Fruit fly (Drosophila melanogaster): ENCODE results near the gene CG4483.

CG4483 gene

dm6 chr3L:9236548-9236947 lies at the start of gene CG4483:
CG4483 (minus strand) TSS chr3L:9236648.
- TF ChIP-seq pan (optimal IDR thresholded peaks at IDR 0.05) (no peak), psq (optimal IDR thresholded peaks at IDR 0.05) (no peak), CG8478 (optimal IDR thresholded peaks at IDR 0.05) (no peak), usp (GFP tag; optimal IDR thresholded peaks at IDR 0.05) (no peak), EcR (GFP tag; optimal IDR thresholded peaks at IDR 0.05) (no peak), Dll (optimal IDR thresholded peaks at IDR 0.05) (no peak)

dm6 chr3L:9283743-9284142 lies 47.3 kb upstream of the CG4483 start:
- TF ChIP-seq CG8478 (optimal IDR thresholded peaks at IDR 0.05) (no peak), pan (optimal IDR thresholded peaks at IDR 0.05) (no peak), Dll (optimal IDR thresholded peaks at IDR 0.05) (no peak), usp (GFP tag; optimal IDR thresholded peaks at IDR 0.05) (no peak), EcR (GFP tag; optimal IDR thresholded peaks at IDR 0.05) (no peak), psq (optimal IDR thresholded peaks at IDR 0.05) (no peak)

- TF ChIP-seq pan (optimal IDR thresholded peaks at IDR 0.05) (no peak), Dll (optimal IDR thresholded peaks at IDR 0.05) (no peak), CG8478 (optimal IDR thresholded peaks at IDR 0.05) (no peak), EcR (GFP tag; optimal IDR thresholded peaks at IDR 0.05) (no peak), usp (GFP tag; optimal IDR thresholded peaks at IDR 0.05) (no peak), psq (optimal IDR thresholded peaks at IDR 0.05) (no peak)
These were observed 25.8 kb upstream of the CG4483 start for dm6 chr3L:9262268-9262667.

dm6 chr3L:9255172-9255571 lies 18.7 kb upstream of the CG4483 start:
- TF ChIP-seq Dll (optimal IDR thresholded peaks at IDR 0.05): no peak
- TF ChIP-seq pan (optimal IDR thresholded peaks at IDR 0.05): no peak
- TF ChIP-seq CG8478 (optimal IDR thresholded peaks at IDR 0.05): no peak
- no peak for TF ChIP-seq usp (GFP tag; optimal IDR thresholded peaks at IDR 0.05)

- no peak for TF ChIP-seq psq (optimal IDR thresholded peaks at IDR 0.05)
- TF ChIP-seq Dll (optimal IDR thresholded peaks at IDR 0.05): no peak
- TF ChIP-seq usp (GFP tag; optimal IDR thresholded peaks at IDR 0.05): no peak
- no peak for TF ChIP-seq EcR (GFP tag; optimal IDR thresholded peaks at IDR 0.05)
- no peak for TF ChIP-seq CG8478 (optimal IDR thresholded peaks at IDR 0.05)
- TF ChIP-seq pan (optimal IDR thresholded peaks at IDR 0.05): no peak
These were observed 15.2 kb upstream of the CG4483 start, which contains the start of gene GluRIB for dm6 chr3L:9251678-9252077. GluRIB (plus strand) TSS chr3L:9251978.

dm6 chr3L:9249925-9250324 lies 13.5 kb upstream of the CG4483 start, which contains the start of gene CG4477:
CG4477 (plus strand) TSS chr3L:9250225.
- TF ChIP-seq EcR (GFP tag; optimal IDR thresholded peaks at IDR 0.05) (no peak), psq (optimal IDR thresholded peaks at IDR 0.05) (no peak), Dll (optimal IDR thresholded peaks at IDR 0.05) (no peak), CG8478 (optimal IDR thresholded peaks at IDR 0.05) (no peak), pan (optimal IDR thresholded peaks at IDR 0.05) (no peak), usp (GFP tag; optimal IDR thresholded peaks at IDR 0.05) (no peak)

- TF ChIP-seq Dll (optimal IDR thresholded peaks at IDR 0.05) (no peak), EcR (GFP tag; optimal IDR thresholded peaks at IDR 0.05) (no peak), pan (optimal IDR thresholded peaks at IDR 0.05) (no peak), usp (GFP tag; optimal IDR thresholded peaks at IDR 0.05) (no peak), psq (optimal IDR thresholded peaks at IDR 0.05) (no peak), CG8478 (optimal IDR thresholded peaks at IDR 0.05) (no peak)
These were observed 25.0 kb downstream of the CG4483 start, which contains the start of gene CG4476 for dm6 chr3L:9211302-9211930. CG4476 (plus strand) TSS chr3L:9211880.

- TF ChIP-seq Dll (optimal IDR thresholded peaks at IDR 0.05) (no peak), usp (GFP tag; optimal IDR thresholded peaks at IDR 0.05) (no peak), psq (optimal IDR thresholded peaks at IDR 0.05) (no peak), CG8478 (optimal IDR thresholded peaks at IDR 0.05) (no peak), EcR (GFP tag; optimal IDR thresholded peaks at IDR 0.05) (no peak), pan (optimal IDR thresholded peaks at IDR 0.05) (no peak)
These were observed 26.8 kb downstream of the CG4483 start for dm6 chr3L:9209665-9210064.

- TF ChIP-seq Dll (optimal IDR thresholded peaks at IDR 0.05): peak; percentile 19
- TF ChIP-seq pan (optimal IDR thresholded peaks at IDR 0.05): no peak
These were observed 27.6 kb downstream of the CG4483 start, which contains the start of gene Slc45-1 for dm6 chr3L:9208704-9209405. Slc45-1 (minus strand) TSS chr3L:9208853.

- TF ChIP-seq CG8478 (optimal IDR thresholded peaks at IDR 0.05) (no peak), pan (optimal IDR thresholded peaks at IDR 0.05) (no peak), usp (GFP tag; optimal IDR thresholded peaks at IDR 0.05) (no peak)
These were observed 43.4 kb downstream of the CG4483 start for dm6 chr3L:9193003-9193402.

- no peak for TF ChIP-seq psq (optimal IDR thresholded peaks at IDR 0.05)
- TF ChIP-seq Dll (optimal IDR thresholded peaks at IDR 0.05): no peak
- TF ChIP-seq CG8478 (optimal IDR thresholded peaks at IDR 0.05): no peak
- TF ChIP-seq EcR (GFP tag; optimal IDR thresholded peaks at IDR 0.05): no peak
- no peak for TF ChIP-seq usp (GFP tag; optimal IDR thresholded peaks at IDR 0.05)
- no peak for TF ChIP-seq pan (optimal IDR thresholded peaks at IDR 0.05)
These were observed 47.8 kb downstream of the CG4483 start for dm6 chr3L:9188622-9189021.
